Worm (Caenorhabditis elegans) whole organism, early embryonic: ENCODE measurements around the gene T24E12.13.

ENCODE experiments used
- aly-1 ChIP-seq: sonication (generic microtip); optimal IDR thresholded peaks from 2 replicates; lab custom pipeline; 2016; ENCODE audit warnings: missing genetic modification characterization, missing compliant biosample characterization
- ama-1 ChIP-seq: fragments of 150-350 bp; optimal IDR thresholded peaks from 2 replicates; lab custom pipeline; 2014
- ceh-36 ChIP-seq: sonication (generic microtip); optimal IDR thresholded peaks from 2 replicates; lab custom pipeline; 2016; ENCODE audit warnings: missing genetic modification characterization, inconsistent platforms, missing compliant biosample characterization
- ets-7 ChIP-seq: sonication (generic microtip); optimal IDR thresholded peaks from 2 replicates; lab custom pipeline; 2016; ENCODE audit warnings: missing genotype, missing genetic modification characterization, missing compliant biosample characterization
- flt-1 ChIP-seq: fragments of 200-800 bp; sonication (Bioruptor generic); IDR thresholded peaks from 2 replicates; pipeline ENCODE4 v1.3.6; 2022; ENCODE audit warnings: missing genetic modification characterization, missing compliant biosample characterization
- hmbx-1 ChIP-seq: sonication (generic microtip); optimal IDR thresholded peaks from 2 replicates; lab custom pipeline; 2016; ENCODE audit warnings: mild to moderate bottlenecking, missing genetic modification characterization, missing compliant biosample characterization
- hmg-4 ChIP-seq: fragments of 200-800 bp; sonication (Bioruptor generic); optimal IDR thresholded peaks from 2 replicates; lab custom pipeline; 2018; ENCODE audit warnings: mild to moderate bottlenecking, missing genetic modification characterization, missing compliant biosample characterization
- hnd-1 ChIP-seq: sonication (generic microtip); optimal IDR thresholded peaks from 2 replicates; lab custom pipeline; 2016; ENCODE audit warnings: missing genetic modification characterization, missing compliant biosample characterization
- pes-1 ChIP-seq: fragments of 200-800 bp; sonication (Bioruptor generic); IDR thresholded peaks from 2 replicates; pipeline ENCODE4 v1.3.6; 2022; ENCODE audit warnings: missing genetic modification reagents, missing genetic modification characterization, missing compliant biosample characterization
- scrt-1 ChIP-seq: fragments of 200-800 bp; sonication (Bioruptor generic); IDR thresholded peaks from 2 replicates; pipeline ENCODE4 v1.3.6; 2022; ENCODE audit warnings: missing genetic modification characterization, missing compliant biosample characterization
- sea-1 ChIP-seq: fragments of 200-800 bp; sonication (Bioruptor generic); conservative IDR thresholded peaks from 2 replicates; pipeline ENCODE4 v1.3.6; 2022; ENCODE audit warnings: missing genetic modification characterization, missing compliant biosample characterization
- tbx-11 ChIP-seq: fragments of 200-800 bp; sonication (Bioruptor generic); IDR thresholded peaks from 2 replicates; pipeline ENCODE4 v1.3.6; 2022; ENCODE audit warnings: missing genetic modification characterization, missing compliant biosample characterization

DNA sequence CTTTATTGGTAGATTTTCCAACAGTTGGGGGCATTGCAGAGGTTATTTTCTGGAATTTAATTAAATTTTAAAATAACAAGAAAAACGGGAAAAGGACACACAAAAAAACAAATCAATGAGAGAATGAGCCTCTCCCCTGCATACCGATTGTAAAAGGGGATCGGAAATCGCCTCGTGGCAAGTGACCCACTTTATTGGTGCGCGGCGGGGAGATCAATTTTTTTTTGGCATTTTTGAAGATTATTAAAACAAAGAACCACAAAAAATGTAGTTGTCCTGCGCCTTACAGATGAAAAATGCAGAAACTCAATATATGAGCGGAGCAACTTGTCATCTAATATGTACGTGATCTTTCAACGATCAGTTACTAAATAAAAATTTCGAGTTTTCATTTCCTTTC is 34.0 kb downstream of the T24E12.13 start, which contains the start of gene F54D10.7:
- TF ChIP-seq ama-1 (lab: Kevin White, UChicago) (no peak), flt-1 (GFP tag; lab: Robert Waterston, UW) (no peak), hmbx-1 (tag; lab: Kevin White, UChicago) (no peak), ceh-36 (no peak), sea-1 (no peak), ets-7 (tag; lab: Kevin White, UChicago) (no peak), hmg-4 (GFP tag; lab: Kevin White, UChicago) (no peak), tbx-11 (GFP tag; lab: Robert Waterston, UW) (no peak), hnd-1 (no peak), aly-1 (tag; lab: Kevin White, UChicago) (no peak), scrt-1 (GFP tag; lab: Robert Waterston, UW) (no peak), pes-1 (GFP tag; lab: Robert Waterston, UW) (no peak)
